Fruit fly (Drosophila melanogaster): Measurements from ENCODE around the gene tio.

DNA sequence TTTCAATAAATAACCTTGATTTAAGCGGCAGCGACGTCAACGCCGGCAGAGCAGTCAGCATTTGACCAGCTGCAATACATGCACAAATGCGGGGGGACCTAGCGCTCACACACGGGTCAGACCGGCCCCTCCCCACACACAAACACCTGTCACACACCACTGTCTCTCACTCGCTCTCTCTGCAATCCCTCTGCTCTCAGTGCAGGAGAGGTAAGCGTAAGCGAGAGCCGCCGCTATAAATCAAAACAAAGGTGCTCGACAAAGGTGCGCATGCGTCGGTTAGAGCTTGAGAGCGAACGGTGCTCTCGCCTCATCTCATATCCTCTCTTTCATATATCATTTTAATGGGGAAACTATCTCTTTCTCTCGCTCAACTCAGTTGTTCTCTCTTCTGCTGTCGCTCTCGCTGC lies at the start of gene tio:
- TF ChIP-seq Eip75B (GFP tag; optimal IDR thresholded peaks at IDR 0.05) (no peak), acj6 (GFP tag; optimal IDR thresholded peaks at IDR 0.05) (no peak), spab (GFP tag; optimal IDR thresholded peaks at IDR 0.05) (no peak), Hr38 (GFP tag; optimal IDR thresholded peaks at IDR 0.05) (no peak), CG9139 (GFP tag; optimal IDR thresholded peaks at IDR 0.05) (no peak), Eip93F (GFP tag; optimal IDR thresholded peaks at IDR 0.05) (no peak), CG11902 (GFP tag; optimal IDR thresholded peaks at IDR 0.05) (no peak), CG7368 (GFP tag; optimal IDR thresholded peaks at IDR 0.05) (peak; percentile 25)
